Fruit fly (Drosophila melanogaster) whole organism, embryonic: Measurements from ENCODE around the gene Bsg.

Experiments used
- Atf-2 ChIP-seq: fragments of 200-800 bp; sonication (Bioruptor generic); optimal IDR thresholded peaks from 2 replicates; lab custom pipeline; 2016; ENCODE audit warnings: missing biosample characterization, missing genetic modification characterization
- BEAF-32 ChIP-seq: fragments of 200-800 bp; sonication (Bioruptor generic); optimal IDR thresholded peaks from 3 replicates; lab custom pipeline; 2017; ENCODE audit warnings: missing biosample characterization, missing genetic modification characterization, mild to moderate bottlenecking, moderate library complexity, missing genetic modification reagents
- CG10979 ChIP-seq: fragments of 200-800 bp; sonication (Bioruptor generic); optimal IDR thresholded peaks from 2 replicates; lab custom pipeline; 2018; ENCODE audit warnings: missing biosample characterization, mild to moderate bottlenecking, missing genetic modification characterization, moderate library complexity
- CG12155 ChIP-seq: fragments of 200-800 bp; sonication (Bioruptor generic); optimal IDR thresholded peaks from 3 replicates; lab custom pipeline; 2016; ENCODE audit warnings: missing biosample characterization, missing genetic modification characterization
- CG13287 ChIP-seq: fragments of 200-800 bp; sonication (Bioruptor generic); IDR thresholded peaks from 2 replicates; pipeline ENCODE4 v1.3.6; 2022; ENCODE audit warnings: missing biosample characterization, missing genetic modification characterization; ENCODE audit not compliant: partially characterized antibody
- CG13296 ChIP-seq: fragments of 200-800 bp; sonication (Bioruptor generic); optimal IDR thresholded peaks from 3 replicates; lab custom pipeline; 2018; ENCODE audit warnings: missing biosample characterization, mild to moderate bottlenecking, missing genetic modification characterization
- CG13894 ChIP-seq: fragments of 200-800 bp; sonication (Bioruptor generic); optimal IDR thresholded peaks from 3 replicates; lab custom pipeline; 2018; ENCODE audit warnings: missing biosample characterization, mild to moderate bottlenecking, missing genetic modification characterization, moderate library complexity
- CG15269 ChIP-seq: fragments of 200-800 bp; sonication (Bioruptor generic); optimal IDR thresholded peaks from 2 replicates; lab custom pipeline; 2018; ENCODE audit warnings: missing biosample characterization, mild to moderate bottlenecking, missing genetic modification characterization, moderate library complexity
- CG1647 ChIP-seq: fragments of 200-800 bp; sonication (Bioruptor generic); optimal IDR thresholded peaks from 3 replicates; lab custom pipeline; 2016; ENCODE audit warnings: missing biosample characterization, missing genetic modification characterization
- CG17361 ChIP-seq: fragments of 200-800 bp; sonication (Bioruptor generic); IDR thresholded peaks from 3 replicates; pipeline ENCODE4 v1.3.6; 2022; ENCODE audit warnings: missing biosample characterization, missing genetic modification characterization
- CG17568 ChIP-seq: fragments of 200-800 bp; sonication (Bioruptor generic); optimal IDR thresholded peaks from 2 replicates; lab custom pipeline; 2018; ENCODE audit warnings: missing biosample characterization, mild to moderate bottlenecking, missing genetic modification characterization, moderate library complexity
- CG2199 ChIP-seq: fragments of 200-800 bp; sonication (Bioruptor generic); IDR thresholded peaks from 3 replicates; pipeline ENCODE4 v1.3.6; 2022; ENCODE audit warnings: missing biosample characterization, missing genetic modification characterization
- CG6654 ChIP-seq: fragments of 200-800 bp; sonication (Bioruptor generic); optimal IDR thresholded peaks from 2 replicates; lab custom pipeline; 2017; ENCODE audit warnings: missing biosample characterization, mild to moderate bottlenecking, missing genetic modification characterization
- CG6689 ChIP-seq: fragments of 200-800 bp; sonication (Bioruptor generic); IDR thresholded peaks from 2 replicates; pipeline ENCODE4 v1.3.6; 2022; ENCODE audit warnings: missing biosample characterization, missing genetic modification characterization
- CG7271 ChIP-seq: fragments of 200-800 bp; sonication (Bioruptor generic); optimal IDR thresholded peaks from 2 replicates; lab custom pipeline; 2018; ENCODE audit warnings: missing biosample characterization, mild to moderate bottlenecking, missing genetic modification characterization, moderate library complexity
- CG8290 ChIP-seq, 3 experiments: fragments of 200-800 bp; sonication (Bioruptor generic); optimal IDR thresholded peaks; 2 replicates each; lab custom pipeline; 2016 to 2019; ENCODE audit warnings: missing biosample characterization in 3 of 3, missing genetic modification characterization in 3 of 3, mild to moderate bottlenecking in 2 of 3, moderate library complexity in 1 of 3
- CG9876 ChIP-seq: fragments of 200-800 bp; sonication (Bioruptor generic); optimal IDR thresholded peaks from 2 replicates; lab custom pipeline; 2016; ENCODE audit warnings: missing biosample characterization, missing genetic modification characterization
- CHES-1-like ChIP-seq: fragments of 200-800 bp; sonication (Bioruptor generic); optimal IDR thresholded peaks from 2 replicates; lab custom pipeline; 2016; ENCODE audit warnings: missing biosample characterization, missing genetic modification characterization
- Chrac-16 ChIP-seq: fragments of 200-800 bp; sonication (Bioruptor generic); optimal IDR thresholded peaks from 3 replicates; lab custom pipeline; 2016; ENCODE audit warnings: missing biosample characterization, missing genetic modification characterization
- D ChIP-seq, 2 experiments: fragments of 200-800 bp in 1 of 2; fragments of >200 bp in 1 of 2; sonication (Bioruptor generic) in 1 of 2; optimal IDR thresholded peaks; 2 replicates in 1 of 2; 3 replicates in 1 of 2; lab custom pipeline; 2017; ENCODE audit warnings: mild to moderate bottlenecking in 1 of 2, missing biosample characterization in 1 of 2, missing genetic modification characterization in 1 of 2, missing genetic modification reagents in 1 of 2
- Dp ChIP-seq: fragments of 200-800 bp; sonication (Bioruptor generic); optimal IDR thresholded peaks from 2 replicates; lab custom pipeline; 2018; ENCODE audit warnings: missing biosample characterization, mild to moderate bottlenecking, missing genetic modification characterization, moderate library complexity
- Ets97D ChIP-seq: fragments of 200-800 bp; sonication (Bioruptor generic); optimal IDR thresholded peaks from 3 replicates; lab custom pipeline; 2016; ENCODE audit warnings: missing biosample characterization, missing genetic modification characterization
- Gug ChIP-seq: fragments of 200-800 bp; sonication (Bioruptor generic); IDR thresholded peaks from 4 replicates; pipeline ENCODE4 v1.3.6; 2022; ENCODE audit warnings: missing biosample characterization, missing genetic modification characterization
- MTF-1 ChIP-seq: fragments of 200-800 bp; sonication (Bioruptor generic); optimal IDR thresholded peaks from 2 replicates; lab custom pipeline; 2018; ENCODE audit warnings: missing biosample characterization, mild to moderate bottlenecking, missing genetic modification characterization, borderline replicate concordance
- bigmax ChIP-seq: fragments of 200-800 bp; sonication (Bioruptor generic); optimal IDR thresholded peaks from 2 replicates; lab custom pipeline; 2018; ENCODE audit warnings: missing biosample characterization, mild to moderate bottlenecking, missing genetic modification characterization
- bowl ChIP-seq: fragments of 200-800 bp; sonication (Bioruptor generic); IDR thresholded peaks from 2 replicates; pipeline ENCODE4 v1.3.6; 2022; ENCODE audit warnings: missing biosample characterization, missing genetic modification characterization
- cwo ChIP-seq: fragments of 200-800 bp; sonication (Bioruptor generic); optimal IDR thresholded peaks from 3 replicates; lab custom pipeline; 2017; ENCODE audit warnings: missing biosample characterization, missing genetic modification characterization, mild to moderate bottlenecking, moderate library complexity, missing genetic modification reagents
- dati ChIP-seq: fragments of 200-800 bp; sonication (Bioruptor generic); IDR thresholded peaks from 2 replicates; pipeline ENCODE4 v1.3.6; 2022; ENCODE audit warnings: missing biosample characterization, missing genetic modification characterization
- dpn ChIP-seq, 2 experiments: fragments of 200-800 bp; sonication (Bioruptor generic); optimal IDR thresholded peaks; 3 replicates each; lab custom pipeline; 2016; ENCODE audit warnings: missing biosample characterization in 2 of 2, missing genetic modification characterization in 2 of 2
- ems ChIP-seq: fragments of 200-800 bp; sonication (Bioruptor generic); optimal IDR thresholded peaks from 3 replicates; lab custom pipeline; 2016; ENCODE audit warnings: missing biosample characterization, missing genetic modification characterization
- fd96Cb ChIP-seq: fragments of 200-800 bp; sonication (Bioruptor generic); optimal IDR thresholded peaks from 2 replicates; lab custom pipeline; 2018; ENCODE audit warnings: missing biosample characterization, mild to moderate bottlenecking, missing genetic modification characterization, moderate library complexity
- gem ChIP-seq: fragments of 200-800 bp; sonication (Bioruptor generic); optimal IDR thresholded peaks from 2 replicates; lab custom pipeline; 2019; ENCODE audit warnings: missing biosample characterization, mild to moderate bottlenecking, missing genetic modification characterization, moderate library complexity
- hkb ChIP-seq, 2 experiments: fragments of 200-800 bp in 1 of 2; fragments of >200 bp in 1 of 2; sonication (Bioruptor generic) in 1 of 2; IDR thresholded peaks in 1 of 2; optimal IDR thresholded peaks in 1 of 2; 2 replicates each; pipeline versions ENCODE4 v1.3.6 to Lab custom; 2017 to 2022; ENCODE audit warnings: missing biosample characterization in 1 of 2, missing genetic modification characterization in 1 of 2
- lmd ChIP-seq: fragments of 200-800 bp; sonication (Bioruptor generic); IDR thresholded peaks from 2 replicates; pipeline ENCODE4 v1.3.6; 2022; ENCODE audit warnings: missing biosample characterization, missing genetic modification characterization
- p53 ChIP-seq: fragments of 200-800 bp; sonication (Bioruptor generic); optimal IDR thresholded peaks from 2 replicates; lab custom pipeline; 2016; ENCODE audit warnings: missing biosample characterization, missing genetic modification characterization
- phol ChIP-seq: fragments of 200-800 bp; sonication (Bioruptor generic); optimal IDR thresholded peaks from 3 replicates; lab custom pipeline; 2018; ENCODE audit warnings: missing biosample characterization, mild to moderate bottlenecking, missing genetic modification characterization, moderate library complexity
- schlank ChIP-seq: fragments of 200-800 bp; sonication (Bioruptor generic); optimal IDR thresholded peaks from 2 replicates; lab custom pipeline; 2018; ENCODE audit warnings: missing biosample characterization, mild to moderate bottlenecking, missing genetic modification characterization
- sens ChIP-seq: fragments of 200-800 bp; sonication (Bioruptor generic); peaks from one replicate; lab custom pipeline; 2016; ENCODE audit warnings: missing biosample characterization, missing genetic modification characterization
- slou ChIP-seq: fragments of 200-800 bp; sonication (Bioruptor generic); optimal IDR thresholded peaks from 3 replicates; lab custom pipeline; 2016; ENCODE audit warnings: missing biosample characterization, missing genetic modification characterization
- sr ChIP-seq: fragments of 200-800 bp; sonication (Bioruptor generic); IDR thresholded peaks from 3 replicates; pipeline ENCODE4 v1.3.6; 2022; ENCODE audit warnings: missing biosample characterization, missing genetic modification characterization
- ssp ChIP-seq: fragments of 200-800 bp; sonication (Bioruptor generic); IDR thresholded peaks from 2 replicates; pipeline ENCODE4 v1.3.6; 2022; ENCODE audit warnings: missing biosample characterization, missing genetic modification characterization
- tap ChIP-seq: fragments of 200-800 bp; optimal IDR thresholded peaks from 3 replicates; lab custom pipeline; 2019; ENCODE audit warnings: missing biosample characterization, mild to moderate bottlenecking, missing genetic modification characterization, moderate library complexity
- tgo ChIP-seq: fragments of 200-800 bp; sonication (Bioruptor generic); IDR thresholded peaks from 3 replicates; pipeline ENCODE4 v1.3.6; 2022; ENCODE audit warnings: missing biosample characterization, missing genetic modification characterization
- unpg ChIP-seq: fragments of 200-800 bp; sonication (Bioruptor generic); optimal IDR thresholded peaks from 3 replicates; lab custom pipeline; 2018; ENCODE audit warnings: missing biosample characterization, mild to moderate bottlenecking, missing genetic modification characterization, moderate library complexity
- yki ChIP-seq: fragments of >200 bp; optimal IDR thresholded peaks from 3 replicates; lab custom pipeline; 2018

The Bsg gene

DNA sequence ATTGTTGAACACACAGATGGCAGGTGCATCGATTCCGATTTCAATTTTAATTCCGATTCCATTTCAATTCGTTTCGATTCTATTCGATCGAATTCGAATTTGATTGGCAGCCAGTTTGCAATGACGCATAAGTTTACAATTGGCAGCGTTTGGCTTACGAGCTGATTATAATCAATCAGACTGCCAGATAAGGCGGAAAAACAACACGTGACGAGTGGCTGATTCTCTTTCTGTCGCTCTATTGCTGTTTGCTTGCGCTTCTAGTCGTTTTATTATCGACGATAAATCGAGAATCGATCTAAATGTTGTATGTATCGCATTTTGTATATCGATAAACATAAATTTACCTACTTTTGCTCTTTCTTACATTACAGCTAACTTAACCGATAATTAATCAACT, 21.5 kb downstream of the Bsg start (continued):
- no peak for TF ChIP-seq CG8290 (GFP tag; optimal IDR thresholded peaks at IDR 0.05; lab: Kevin White, UChicago)
- peak in 1 of 2 experiments; percentile 9 for TF ChIP-seq CG8290 (tag; optimal IDR thresholded peaks at IDR 0.05; lab: Kevin White, UChicago)
- TF ChIP-seq Atf-2 (GFP tag; lab: Kevin White, UChicago): no peak
- TF ChIP-seq yki (lab: Kevin White, UChicago): no peak
- TF ChIP-seq Gug (GFP tag; lab: Robert Waterston, UW): no peak
- TF ChIP-seq lmd: no peak
- no peak for TF ChIP-seq tap (tag; lab: Kevin White, UChicago)
- TF ChIP-seq cwo (GFP tag; lab: Kevin White, UChicago): peak; percentile 74
- TF ChIP-seq Chrac-16: no peak

DNA sequence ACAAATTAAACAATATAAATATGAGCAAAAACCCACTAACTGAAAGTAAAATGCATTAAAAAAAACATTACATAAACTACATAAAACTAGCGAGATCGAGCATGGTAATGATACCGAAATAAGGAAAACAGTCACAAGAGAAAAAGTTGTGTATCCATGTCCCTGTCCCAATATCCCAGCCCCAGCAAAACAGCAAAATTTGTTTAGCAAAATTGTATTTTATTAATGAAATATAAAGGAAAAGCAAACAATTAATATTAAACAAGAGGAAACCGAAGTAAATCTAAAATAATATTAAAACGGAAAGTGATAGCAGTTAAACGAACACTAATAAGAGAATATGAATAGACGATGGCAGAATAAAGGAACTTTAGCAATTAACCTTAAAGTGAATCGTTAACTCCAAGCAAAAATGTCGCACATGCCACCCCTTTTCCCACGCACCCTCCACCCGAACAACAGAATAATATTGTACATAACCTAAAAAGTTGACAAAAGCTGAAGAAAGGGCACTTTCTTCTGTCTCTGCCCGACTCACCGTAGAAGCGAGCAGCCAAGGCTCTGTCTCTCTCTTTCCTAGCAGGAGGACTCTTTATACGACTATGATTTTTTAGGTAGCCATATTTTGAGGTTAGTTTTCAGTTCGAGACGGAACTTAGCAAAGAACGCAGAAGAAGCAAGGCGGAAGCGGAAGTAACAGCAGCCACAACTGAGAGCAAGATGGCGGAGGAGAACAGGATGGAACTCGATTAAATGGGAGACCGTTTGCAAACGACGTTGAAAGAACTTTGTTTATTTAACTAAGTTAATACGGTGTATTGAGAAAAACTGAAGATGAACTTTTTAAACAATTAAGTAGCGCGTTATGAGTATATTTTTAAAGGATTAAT, 27.6 kb downstream of the Bsg start:
- TF ChIP-seq sens (GFP tag; lab: Kevin White, UChicago) (peak; percentile 54), p53 (GFP tag; lab: Kevin White, UChicago) (peak; percentile 29), MTF-1 (GFP tag; lab: Kevin White, UChicago) (no peak), slou (GFP tag; lab: Kevin White, UChicago) (no peak), tgo (GFP tag; lab: Robert Waterston, UW) (no peak), CHES-1-like (no peak), CG13287 (GFP tag; lab: Robert Waterston, UW) (no peak), CG6689 (GFP tag; lab: Robert Waterston, UW) (no peak), CG7271 (tag; lab: Kevin White, UChicago) (peak; percentile 50), sr (GFP tag; lab: Robert Waterston, UW) (no peak), D (optimal IDR thresholded peaks at IDR 0.05; lab: Kevin White, UChicago) (no peak), D (GFP tag; optimal IDR thresholded peaks at IDR 0.05; lab: Kevin White, UChicago) (no peak), CG6654 (GFP tag; lab: Kevin White, UChicago) (no peak), CG2199 (peak; percentile 98), CG17568 (GFP tag; lab: Kevin White, UChicago) (peak; percentile 16), hkb (optimal IDR thresholded peaks at IDR 0.05; lab: Kevin White, UChicago) (no peak), hkb (GFP tag; IDR thresholded peaks at IDR 0.05; lab: Robert Waterston, UW) (0 out of 2 replicates have a peak, but pooled peaks have one; percentile 18), CG13894 (no peak), schlank (tag; lab: Kevin White, UChicago) (no peak), ems (GFP tag; lab: Kevin White, UChicago) (no peak), bigmax (GFP tag; lab: Kevin White, UChicago) (peak; percentile 80), phol (tag; lab: Kevin White, UChicago) (peak; percentile 67), dpn (GFP tag; optimal IDR thresholded peaks at IDR 0.05; lab: Kevin White, UChicago) (no peak), Atf-2 (GFP tag; lab: Kevin White, UChicago) (no peak), cwo (GFP tag; lab: Kevin White, UChicago) (no peak), unpg (no peak), BEAF-32 (no peak), CG17361 (no peak), bowl (no peak), CG12155 (GFP tag; lab: Kevin White, UChicago) (no peak), CG13296 (GFP tag; lab: Kevin White, UChicago) (no peak), ssp (GFP tag; lab: Robert Waterston, UW) (no peak), CG9876 (GFP tag; lab: Kevin White, UChicago) (no peak), gem (tag; lab: Kevin White, UChicago) (no peak), CG8290 (GFP tag; optimal IDR thresholded peaks at IDR 0.05; lab: Kevin White, UChicago) (no peak), CG8290 (tag; optimal IDR thresholded peaks at IDR 0.05; lab: Kevin White, UChicago) (peak in 1 of 2 experiments; percentile 5), CG15269 (tag; lab: Kevin White, UChicago) (no peak), dati (GFP tag; lab: Robert Waterston, UW) (no peak), CG1647 (no peak), CG10979 (tag; lab: Kevin White, UChicago) (no peak), fd96Cb (tag; lab: Kevin White, UChicago) (no peak), Ets97D (GFP tag; lab: Kevin White, UChicago) (peak; percentile 59), Dp (no peak)
- TF ChIP-seq, all 482 proteins: peak for 10
